Worm (Caenorhabditis elegans) whole organism, late embryonic: Measurements from ENCODE around the gene spat-2.

Experiments used
- ahr-1 ChIP-seq: sonication (generic microtip); optimal IDR thresholded peaks from 2 replicates; lab custom pipeline; 2016; ENCODE audit warnings: missing genetic modification characterization, missing compliant biosample characterization
- pat-9 ChIP-seq: fragments of 200-800 bp; sonication (Bioruptor generic); optimal IDR thresholded peaks from 2 replicates; lab custom pipeline; 2018; ENCODE audit warnings: mild to moderate bottlenecking, missing genetic modification characterization, moderate library complexity, missing compliant biosample characterization
- tbx-7 ChIP-seq: sonication (generic microtip); optimal IDR thresholded peaks from 2 replicates; lab custom pipeline; 2016; ENCODE audit warnings: missing genotype, missing genetic modification characterization, missing compliant biosample characterization

DNA sequence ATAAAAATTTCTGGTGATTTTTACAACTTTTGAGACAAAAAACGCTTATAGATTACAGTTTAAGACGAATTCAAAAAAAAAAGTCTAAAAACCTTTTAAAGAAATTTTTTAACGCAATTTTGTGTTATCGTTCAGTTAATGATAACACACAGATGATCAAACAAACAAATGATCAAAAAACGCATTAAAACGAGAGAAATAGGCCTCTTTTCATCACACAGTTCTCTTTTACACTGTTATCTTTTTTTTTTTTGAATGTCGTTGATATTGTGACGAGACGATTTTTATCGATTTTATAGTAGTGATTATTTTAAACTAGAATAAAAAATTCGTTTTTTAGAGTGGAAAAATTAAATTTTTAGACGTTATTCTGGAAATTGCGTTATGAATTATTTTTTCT is 23.0 kb downstream of the spat-2 start:
- TF ChIP-seq pat-9 (tag; lab: Kevin White, UChicago) (no peak), tbx-7 (tag; lab: Kevin White, UChicago) (no peak), ahr-1 (tag; lab: Kevin White, UChicago) (no peak)
